Worm (Caenorhabditis elegans): ENCODE measurements around the gene cyld-1.

Gene cyld-1

ce11 chrIII:9946806-9947419 is 36.5 kb upstream of the cyld-1 start, which contains the start of gene K03H1.7 (continued):
- 0 out of 2 replicates have a peak, but pooled peaks have one; percentile 22 for TF ChIP-seq madf-6 (GFP tag; IDR thresholded peaks at IDR 0.05)
- TF ChIP-seq nhr-80 (tag; optimal IDR thresholded peaks at IDR 0.05): no peak
- peak; percentile 50 for TF ChIP-seq madf-8 (GFP tag; conservative IDR thresholded peaks at IDR 0.05)
- TF ChIP-seq mes-4 (tag; optimal IDR thresholded peaks at IDR 0.05): no peak
- TF ChIP-seq ztf-25 (GFP tag; IDR thresholded peaks at IDR 0.05): no peak
- TF ChIP-seq F33H1.4 (GFP tag; IDR thresholded peaks at IDR 0.05): peak; percentile 50
- TF ChIP-seq atf-7 (tag; optimal IDR thresholded peaks at IDR 0.05): no peak

- TF ChIP-seq aptf-2 (GFP tag; conservative IDR thresholded peaks at IDR 0.05) (no peak), madf-10 (tag; optimal IDR thresholded peaks at IDR 0.05) (no peak), ztf-22 (GFP tag; optimal IDR thresholded peaks at IDR 0.05) (no peak), let-526 (GFP tag; IDR thresholded peaks at IDR 0.05) (no peak), F57C9.4 (tag; optimal IDR thresholded peaks at IDR 0.05) (no peak), athp-1 (tag; optimal IDR thresholded peaks at IDR 0.05) (no peak), B0019.2 (GFP tag; conservative IDR thresholded peaks at IDR 0.05) (no peak), dpl-1 (GFP tag; optimal IDR thresholded peaks at IDR 0.05) (no peak)
These were observed 34.3 kb upstream of the cyld-1 start, which contains the start of gene gln-2 for ce11 chrIII:9944723-9945122. TSS of gene gln-2 (minus strand) at chrIII:9944823.

- TF ChIP-seq egrh-3 (GFP tag; IDR thresholded peaks at IDR 0.05) (peak; percentile 59; the same call in 1 of the 2 replicates), athp-1 (tag; optimal IDR thresholded peaks at IDR 0.05) (no peak), zfh-2 (GFP tag; conservative IDR thresholded peaks at IDR 0.05) (peak; percentile 81)
These were observed 30.7 kb upstream of the cyld-1 start, which contains the start of the genes K03H1.9 and K03H1.12 for ce11 chrIII:9941020-9941674. TSS of gene K03H1.9 (minus strand) at chrIII:9941490. TSS of gene K03H1.12 (plus strand) at chrIII:9941624.

ce11 chrIII:9932091-9932490 is 21.6 kb upstream of the cyld-1 start, which contains the start of gene dec-7:
TSS of gene dec-7 (plus strand) at chrIII:9932398.
- no peak for TF ChIP-seq F57A8.1 (GFP tag; optimal IDR thresholded peaks at IDR 0.05)
- no peak for TF ChIP-seq attf-3 (GFP tag; conservative IDR thresholded peaks at IDR 0.05)
- TF ChIP-seq ztf-18 (tag; optimal IDR thresholded peaks at IDR 0.05): no peak
- no peak for TF ChIP-seq T26A5.8 (tag; optimal IDR thresholded peaks at IDR 0.05)
- TF ChIP-seq F55B11.4 (tag; optimal IDR thresholded peaks at IDR 0.05; ENCODE audit: borderline replicate concordance, insufficient read depth): no peak
- no peak for TF ChIP-seq hmg-20 (GFP tag; IDR thresholded peaks at IDR 0.05)
- TF ChIP-seq dox-1 (GFP tag; IDR thresholded peaks at IDR 0.05): no peak
- no peak for TF ChIP-seq attf-6 (GFP tag; IDR thresholded peaks at IDR 0.05)
- TF ChIP-seq cebp-1 (GFP tag; IDR thresholded peaks at IDR 0.05): no peak
- TF ChIP-seq cebp-1 (tag; optimal IDR thresholded peaks at IDR 0.05): peak; percentile 45
- TF ChIP-seq snpc-1.1 (tag; optimal IDR thresholded peaks at IDR 0.05; ENCODE audit: insufficient read depth): no peak
- peak; percentile 64 for TF ChIP-seq nhr-80 (tag; optimal IDR thresholded peaks at IDR 0.05)

- TF ChIP-seq let-607 (tag; optimal IDR thresholded peaks at IDR 0.05): peak; percentile 1 to 5
- TF ChIP-seq D2030.7 (GFP tag; IDR thresholded peaks at IDR 0.05): no peak
- TF ChIP-seq ama-1 (optimal IDR thresholded peaks at IDR 0.05): no peak
- no peak for TF ChIP-seq ama-1 (GFP tag; optimal IDR thresholded peaks at IDR 0.05)
- peak; percentile 91 for TF ChIP-seq nhr-80 (tag; optimal IDR thresholded peaks at IDR 0.05)
- TF ChIP-seq C06A6.2 (GFP tag; conservative IDR thresholded peaks at IDR 0.05): no peak
- TF ChIP-seq cebp-1 (GFP tag; IDR thresholded peaks at IDR 0.05): no peak
- peak; percentile 20 for TF ChIP-seq cebp-1 (tag; optimal IDR thresholded peaks at IDR 0.05)
These were observed 19.9 kb upstream of the cyld-1 start for ce11 chrIII:9930406-9930805.
